Worm (Caenorhabditis elegans) whole organism, young adult: ENCODE measurements around the gene F08H9.2.
A peak's percentile ranks its signal among the peaks of the same experiment; 100 is the strongest.

Experiments used
- B0336.3 ChIP-seq: fragments of 200-800 bp; sonication (Bioruptor generic); IDR thresholded peaks from 2 replicates; pipeline ENCODE4 v1.3.6; 2022; ENCODE audit warnings: missing genetic modification characterization, missing compliant biosample characterization
- D2030.7 ChIP-seq: fragments of 200-800 bp; sonication (Bioruptor generic); IDR thresholded peaks from 2 replicates; pipeline ENCODE4 v1.3.6; 2022; ENCODE audit warnings: missing genetic modification reagents, missing genetic modification characterization, missing compliant biosample characterization
- F22D6.2 ChIP-seq: sonication (generic microtip); optimal IDR thresholded peaks from 2 replicates; lab custom pipeline; 2016; ENCODE audit warnings: mild to moderate bottlenecking, missing genetic modification characterization, missing compliant biosample characterization
- F23B12.7 ChIP-seq: sonication (generic microtip); optimal IDR thresholded peaks from 2 replicates; lab custom pipeline; 2017; ENCODE audit warnings: missing genetic modification characterization, mild to moderate bottlenecking, missing compliant biosample characterization, antibody characterized with exemption, moderate library complexity; ENCODE audit not compliant: insufficient read depth
- F33H1.4 ChIP-seq: fragments of 200-800 bp; sonication (Bioruptor generic); IDR thresholded peaks from 2 replicates; pipeline ENCODE4 v1.3.6; 2022; ENCODE audit warnings: missing genetic modification reagents, missing genetic modification characterization, missing compliant biosample characterization
- F49E8.2 ChIP-seq: sonication (generic microtip); optimal IDR thresholded peaks from 3 replicates; lab custom pipeline; 2017; ENCODE audit warnings: missing genetic modification characterization, mild to moderate bottlenecking, missing compliant biosample characterization, antibody characterized with exemption, moderate library complexity; ENCODE audit not compliant: insufficient read depth
- F52B5.7 ChIP-seq: sonication (generic microtip); optimal IDR thresholded peaks from 2 replicates; lab custom pipeline; 2016; ENCODE audit warnings: mild to moderate bottlenecking, missing genetic modification characterization, missing compliant biosample characterization
- K12H6.12 ChIP-seq: fragments of 200-800 bp; sonication (Bioruptor generic); optimal IDR thresholded peaks from 2 replicates; lab custom pipeline; 2018; ENCODE audit warnings: mild to moderate bottlenecking, missing genetic modification characterization, missing compliant biosample characterization
- T07F8.4 ChIP-seq: sonication (generic microtip); optimal IDR thresholded peaks from 2 replicates; lab custom pipeline; 2016; ENCODE audit warnings: mild to moderate bottlenecking, missing genetic modification characterization, moderate library complexity, missing compliant biosample characterization
- Y79H2A.3 ChIP-seq: fragments of 200-800 bp; sonication (Bioruptor generic); conservative IDR thresholded peaks from 2 replicates; pipeline ENCODE4 v1.3.6; 2022; ENCODE audit warnings: missing genetic modification reagents, missing genetic modification characterization, missing compliant biosample characterization
- atf-7 ChIP-seq: sonication (generic microtip); optimal IDR thresholded peaks from 2 replicates; lab custom pipeline; 2017; ENCODE audit warnings: mild to moderate bottlenecking, missing genetic modification characterization, missing compliant biosample characterization
- attf-3 ChIP-seq: fragments of 200-800 bp; sonication (Bioruptor generic); conservative IDR thresholded peaks from 2 replicates; pipeline ENCODE4 v1.3.6; 2022; ENCODE audit warnings: missing genetic modification reagents, missing genetic modification characterization, missing compliant biosample characterization
- attf-6 ChIP-seq: fragments of 200-800 bp; sonication (Bioruptor generic); IDR thresholded peaks from 2 replicates; pipeline ENCODE4 v1.3.6; 2022; ENCODE audit warnings: missing genetic modification reagents, missing genetic modification characterization, missing compliant biosample characterization
- bed-2 ChIP-seq: fragments of 200-800 bp; sonication (Bioruptor generic); IDR thresholded peaks from 2 replicates; pipeline ENCODE4 v1.3.6; 2022; ENCODE audit warnings: missing genetic modification reagents, missing genetic modification characterization, missing compliant biosample characterization
- ccch-3 ChIP-seq: fragments of 200-800 bp; sonication (Bioruptor generic); optimal IDR thresholded peaks from 2 replicates; lab custom pipeline; 2018; ENCODE audit warnings: mild to moderate bottlenecking, missing genetic modification characterization, missing compliant biosample characterization
- ceh-27 ChIP-seq: fragments of 200-800 bp; sonication (Bioruptor generic); optimal IDR thresholded peaks from 2 replicates; lab custom pipeline; 2018; ENCODE audit warnings: mild to moderate bottlenecking, missing genetic modification characterization, moderate library complexity, missing compliant biosample characterization
- ceh-58 ChIP-seq: fragments of 200-800 bp; sonication (Bioruptor generic); IDR thresholded peaks from 2 replicates; pipeline ENCODE4 v1.3.6; 2022; ENCODE audit warnings: missing genetic modification characterization, missing compliant biosample characterization
- dpff-1 ChIP-seq: sonication (generic microtip); optimal IDR thresholded peaks from 2 replicates; lab custom pipeline; 2017; ENCODE audit warnings: mild to moderate bottlenecking, missing genetic modification characterization, missing compliant biosample characterization
- efl-1 ChIP-seq: fragments of 150-350 bp; optimal IDR thresholded peaks from 2 replicates; lab custom pipeline; 2014; ENCODE audit warnings: missing biosample characterization, missing genetic modification reagents, missing genetic modification characterization
- egl-44 ChIP-seq: fragments of 200-800 bp; sonication (Bioruptor generic); IDR thresholded peaks from 2 replicates; pipeline ENCODE4 v1.3.6; 2022; ENCODE audit warnings: missing genetic modification reagents, missing genetic modification characterization, missing compliant biosample characterization
- ekl-4 ChIP-seq: fragments of 200-800 bp; sonication (Bioruptor generic); IDR thresholded peaks from 2 replicates; pipeline ENCODE4 v1.3.6; 2022; ENCODE audit warnings: missing genetic modification reagents, missing genetic modification characterization, missing compliant biosample characterization
- fkh-3 ChIP-seq: sonication (generic microtip); optimal IDR thresholded peaks from 2 replicates; lab custom pipeline; 2016; ENCODE audit warnings: mild to moderate bottlenecking, missing genetic modification characterization, missing compliant biosample characterization
- him-1 ChIP-seq: sonication (generic microtip); optimal IDR thresholded peaks from 2 replicates; lab custom pipeline; 2016; ENCODE audit warnings: missing genotype, missing genetic modification reagents, missing genetic modification characterization, missing compliant biosample characterization
- hmg-1.2 ChIP-seq: fragments of 200-800 bp; sonication (Bioruptor generic); IDR thresholded peaks from 2 replicates; pipeline ENCODE4 v1.3.6; 2022; ENCODE audit warnings: missing genetic modification reagents, missing genetic modification characterization, missing compliant biosample characterization
- hsf-1 ChIP-seq: fragments of 200-800 bp; sonication (Bioruptor generic); IDR thresholded peaks from 2 replicates; pipeline ENCODE4 v1.3.6; 2022; ENCODE audit warnings: missing genetic modification reagents, missing genetic modification characterization, missing compliant biosample characterization
- lin-26 ChIP-seq: fragments of 200-800 bp; sonication (Bioruptor generic); IDR thresholded peaks from 2 replicates; pipeline ENCODE4 v1.3.6; 2022; ENCODE audit warnings: missing genetic modification reagents, missing genetic modification characterization, missing compliant biosample characterization
- lin-40 ChIP-seq: sonication (generic microtip); optimal IDR thresholded peaks from 2 replicates; lab custom pipeline; 2016; ENCODE audit warnings: missing genetic modification characterization, mild to moderate bottlenecking, missing compliant biosample characterization, missing genotype, missing genetic modification reagents
- lsl-1 ChIP-seq: fragments of 200-800 bp; sonication (Bioruptor generic); optimal IDR thresholded peaks from 2 replicates; lab custom pipeline; 2018; ENCODE audit warnings: mild to moderate bottlenecking, missing genetic modification characterization, moderate library complexity, missing compliant biosample characterization
- madf-6 ChIP-seq: fragments of 200-800 bp; sonication (Bioruptor generic); IDR thresholded peaks from 2 replicates; pipeline ENCODE4 v1.3.6; 2022; ENCODE audit warnings: missing genetic modification reagents, missing genetic modification characterization, missing compliant biosample characterization
- mcd-1 ChIP-seq: fragments of 200-800 bp; sonication (Bioruptor generic); IDR thresholded peaks from 2 replicates; pipeline ENCODE4 v1.3.6; 2022; ENCODE audit warnings: missing genetic modification reagents, missing genetic modification characterization, missing compliant biosample characterization
- nhr-80 ChIP-seq: sonication (generic microtip); optimal IDR thresholded peaks from 2 replicates; lab custom pipeline; 2016; ENCODE audit warnings: missing genetic modification characterization, missing compliant biosample characterization
- pbrm-1 ChIP-seq: fragments of 200-800 bp; sonication (Bioruptor generic); IDR thresholded peaks from 2 replicates; pipeline ENCODE4 v1.3.6; 2022; ENCODE audit warnings: missing genetic modification reagents, missing genetic modification characterization, missing compliant biosample characterization
- rcor-1 ChIP-seq: fragments of 200-800 bp; sonication (Bioruptor generic); IDR thresholded peaks from 2 replicates; pipeline ENCODE4 v1.3.6; 2022; ENCODE audit warnings: missing genetic modification reagents, missing genetic modification characterization, missing compliant biosample characterization
- repo-1 ChIP-seq: sonication (generic microtip); optimal IDR thresholded peaks from 2 replicates; lab custom pipeline; 2017; ENCODE audit warnings: mild to moderate bottlenecking, missing genetic modification characterization, missing compliant biosample characterization
- snpc-1.1 ChIP-seq: sonication (generic microtip); optimal IDR thresholded peaks from 2 replicates; lab custom pipeline; 2017; ENCODE audit warnings: missing genetic modification characterization, mild to moderate bottlenecking, missing compliant biosample characterization, antibody characterized with exemption, moderate library complexity, missing genotype, missing genetic modification reagents; ENCODE audit not compliant: insufficient read depth
- snpc-1.3 ChIP-seq: sonication (generic microtip); optimal IDR thresholded peaks from 2 replicates; lab custom pipeline; 2017; ENCODE audit warnings: missing genetic modification characterization, mild to moderate bottlenecking, missing compliant biosample characterization, antibody characterized with exemption, moderate library complexity, missing genotype, missing genetic modification reagents; ENCODE audit not compliant: insufficient read depth
- snpc-3.4 ChIP-seq: sonication (generic microtip); optimal IDR thresholded peaks from 2 replicates; lab custom pipeline; 2017; ENCODE audit warnings: missing genetic modification characterization, mild to moderate bottlenecking, missing compliant biosample characterization, antibody characterized with exemption, moderate library complexity, missing genotype, missing genetic modification reagents
- snpc-4 ChIP-seq, 5 experiments: fragments of 150-350 bp in 1 of 5; sonication (generic microtip) in 4 of 5; optimal IDR thresholded peaks; 2 replicates each; lab custom pipeline; 2014 to 2018; ENCODE audit warnings: missing genetic modification characterization in 5 of 5, missing biosample characterization in 3 of 5, antibody characterized with exemption in 2 of 5, mild to moderate bottlenecking in 2 of 5, missing compliant biosample characterization in 2 of 5, missing genotype in 2 of 5, moderate library complexity in 2 of 5, missing genetic modification reagents in 1 of 5
- tbp1 ChIP-seq: fragments of 200-800 bp; sonication (Bioruptor generic); optimal IDR thresholded peaks from 2 replicates; lab custom pipeline; 2018; ENCODE audit warnings: mild to moderate bottlenecking, missing genetic modification characterization, missing compliant biosample characterization
- xnd-1 ChIP-seq: sonication (generic microtip); optimal IDR thresholded peaks from 2 replicates; lab custom pipeline; 2016; ENCODE audit warnings: missing genotype, missing genetic modification reagents, missing genetic modification characterization, missing compliant biosample characterization
- zfh-2 ChIP-seq: fragments of 200-800 bp; sonication (Bioruptor generic); conservative IDR thresholded peaks from 2 replicates; pipeline ENCODE4 v1.3.6; 2022; ENCODE audit warnings: missing genetic modification reagents, missing genetic modification characterization, missing compliant biosample characterization
- ztf-28 ChIP-seq: fragments of 200-800 bp; sonication (Bioruptor generic); IDR thresholded peaks from 2 replicates; pipeline ENCODE4 v1.3.6; 2022; ENCODE audit warnings: missing genetic modification reagents, missing genetic modification characterization, missing compliant biosample characterization
- ztf-6 ChIP-seq: fragments of 200-800 bp; sonication (Bioruptor generic); IDR thresholded peaks from 2 replicates; pipeline ENCODE4 v1.3.6; 2022; ENCODE audit warnings: missing genetic modification reagents, missing genetic modification characterization, missing compliant biosample characterization

F08H9.2 gene

ce11 chrV:14460122-14460521 is 343 bp upstream of the F08H9.2 start (continued):
- TF ChIP-seq fkh-3 (tag; lab: Kevin White, UChicago): no peak
- no peak for TF ChIP-seq lin-40 (tag; lab: Kevin White, UChicago)
- 0 out of 2 replicates have a peak, but pooled peaks have one; percentile 11 for TF ChIP-seq F33H1.4
- TF ChIP-seq nhr-80 (tag; lab: Kevin White, UChicago): no peak
- no peak for TF ChIP-seq attf-6 (GFP tag; lab: Robert Waterston, UW)

- TF ChIP-seq K12H6.12 (tag; lab: Kevin White, UChicago): no peak
- no peak for TF ChIP-seq attf-3 (GFP tag; lab: Robert Waterston, UW)
- TF ChIP-seq atf-7 (tag; lab: Kevin White, UChicago): no peak
- no peak for TF ChIP-seq ztf-6 (GFP tag; lab: Robert Waterston, UW)
- TF ChIP-seq snpc-3.4 (tag; lab: Kevin White, UChicago): no peak
- no peak for TF ChIP-seq F52B5.7 (tag; lab: Kevin White, UChicago)
- no peak for TF ChIP-seq snpc-1.1 (tag; lab: Kevin White, UChicago)
- no peak for TF ChIP-seq F23B12.7 (tag; lab: Kevin White, UChicago)
- no peak for TF ChIP-seq T07F8.4 (tag; lab: Kevin White, UChicago)
- no peak for TF ChIP-seq ccch-3 (GFP tag; lab: Kevin White, UChicago)
- no peak for TF ChIP-seq F22D6.2 (tag; lab: Kevin White, UChicago)
- no peak for TF ChIP-seq ztf-28 (GFP tag; lab: Robert Waterston, UW)
- no peak for TF ChIP-seq pbrm-1 (GFP tag; lab: Robert Waterston, UW)
- TF ChIP-seq ceh-58 (GFP tag; lab: Robert Waterston, UW): no peak
Observed at ce11 chrV:14462653-14463052, 2.2 kb downstream of the F08H9.2 start.

ce11 chrV:14463087-14463486 is 2.6 kb downstream of the F08H9.2 start, which contains the start of gene F08H9.3:
Gene F08H9.3 (minus strand): TSS chrV:14463338.
- TF ChIP-seq madf-6 (GFP tag; lab: Robert Waterston, UW): peak; percentile 77
- peak; percentile 69; the same call in 1 of the 2 replicates for TF ChIP-seq lin-26 (GFP tag; lab: Robert Waterston, UW)
- TF ChIP-seq D2030.7 (GFP tag; lab: Robert Waterston, UW): peak; percentile 82
- peak; percentile 85 for TF ChIP-seq snpc-3.4 (tag; lab: Kevin White, UChicago)
- peak; percentile 90 for TF ChIP-seq him-1 (tag; lab: Kevin White, UChicago)
- peak; percentile 93 for TF ChIP-seq snpc-1.1 (tag; lab: Kevin White, UChicago)
- peak; percentile 52; the same call in 1 of the 2 replicates for TF ChIP-seq B0336.3 (GFP tag; lab: Robert Waterston, UW)
- TF ChIP-seq F33H1.4: peak; percentile 51
- peak; percentile 95 for TF ChIP-seq hmg-1.2 (GFP tag; lab: Robert Waterston, UW)
- TF ChIP-seq egl-44: 0 out of 2 replicates have a peak, but pooled peaks have one; percentile 63
- TF ChIP-seq xnd-1 (tag; lab: Kevin White, UChicago): peak; percentile 22
- TF ChIP-seq ekl-4 (GFP tag; lab: Robert Waterston, UW): peak; percentile 75; the same call in 1 of the 2 replicates
- TF ChIP-seq efl-1: peak; percentile 10
- TF ChIP-seq bed-2 (GFP tag; lab: Robert Waterston, UW): 0 out of 2 replicates have a peak, but pooled peaks have one; percentile 48
- peak; percentile 74 for TF ChIP-seq mcd-1 (GFP tag; lab: Robert Waterston, UW)
- TF ChIP-seq lsl-1: peak; percentile 55
- peak; percentile 9 for TF ChIP-seq dpff-1 (tag; lab: Kevin White, UChicago)
- TF ChIP-seq Y79H2A.3 (GFP tag; lab: Robert Waterston, UW): peak; percentile 82
- TF ChIP-seq hsf-1: peak; percentile 57; the same call in 1 of the 2 replicates
- TF ChIP-seq snpc-1.3 (tag; lab: Kevin White, UChicago): peak; percentile 64
- peak; percentile 51; the same call in 1 of the 2 replicates for TF ChIP-seq zfh-2 (GFP tag; lab: Robert Waterston, UW)
- peak; percentile 69 for TF ChIP-seq tbp1 (GFP tag; lab: Kevin White, UChicago)
- TF ChIP-seq rcor-1: peak; percentile 55; the same call in 1 of the 2 replicates
- TF ChIP-seq F49E8.2 (tag; lab: Kevin White, UChicago): peak; percentile 38
- peak; percentile 3 for TF ChIP-seq ceh-27 (GFP tag; lab: Kevin White, UChicago)
- peak; percentile 68 for TF ChIP-seq F23B12.7 (tag; lab: Kevin White, UChicago)
- peak; percentile 18 for TF ChIP-seq repo-1
- TF ChIP-seq snpc-4 (GFP tag; optimal IDR thresholded peaks at IDR 0.05; lab: Kevin White, UChicago): peak; percentile 85
- TF ChIP-seq snpc-4 (tag; optimal IDR thresholded peaks at IDR 0.05; lab: Kevin White, UChicago): peak; percentile 90 to 98 (median 94)
